Fruit fly (Drosophila melanogaster) whole organism, wandering third instar larva: Measurements from ENCODE around the gene RNaseX25.

Source experiments
- Abd-B ChIP-seq: fragments of >200 bp; optimal IDR thresholded peaks from 2 replicates; lab custom pipeline; 2017; ENCODE audit warnings: missing biosample characterization, missing genetic modification characterization
- CG32264 ChIP-seq: fragments of 200-800 bp; sonication (Bioruptor generic); optimal IDR thresholded peaks from 2 replicates; lab custom pipeline; 2016; ENCODE audit warnings: missing biosample characterization, missing genetic modification characterization
- CG9705 ChIP-seq: fragments of 200-800 bp; sonication (Bioruptor generic); optimal IDR thresholded peaks from 2 replicates; lab custom pipeline; 2018; ENCODE audit warnings: missing biosample characterization, mild to moderate bottlenecking, missing genetic modification characterization
- CrebA ChIP-seq: fragments of 200-800 bp; sonication (Bioruptor generic); optimal IDR thresholded peaks from 2 replicates; lab custom pipeline; 2016; ENCODE audit warnings: missing biosample characterization, mild to moderate bottlenecking, missing genetic modification characterization, borderline replicate concordance
- Dfd ChIP-seq: fragments of >200 bp; optimal IDR thresholded peaks from 2 replicates; lab custom pipeline; 2017; ENCODE audit warnings: missing biosample characterization, missing genetic modification characterization
- Dif ChIP-seq: fragments of 200-275, 200-300 bp; sonication (Bioruptor generic); optimal IDR thresholded peaks from 2 replicates; lab custom pipeline; 2018; ENCODE audit warnings: missing biosample characterization, missing genetic modification characterization; ENCODE audit not compliant: partially characterized antibody
- GATAd ChIP-seq: sonication (Bioruptor generic); optimal IDR thresholded peaks from 2 replicates; lab custom pipeline; 2016; ENCODE audit warnings: missing biosample characterization, missing genetic modification characterization
- HLH106 ChIP-seq: fragments of 200-800 bp; optimal IDR thresholded peaks from 3 replicates; lab custom pipeline; 2019; ENCODE audit warnings: missing biosample characterization, mild to moderate bottlenecking, missing genetic modification characterization, moderate library complexity
- Hnf4 ChIP-seq: fragments of 200-800 bp; sonication (Bioruptor generic); optimal IDR thresholded peaks from 2 replicates; lab custom pipeline; 2016; ENCODE audit warnings: missing biosample characterization, mild to moderate bottlenecking, missing genetic modification characterization
- Hr78 ChIP-seq: fragments of >200 bp; optimal IDR thresholded peaks from 2 replicates; lab custom pipeline; 2017; ENCODE audit warnings: missing biosample characterization, missing genetic modification characterization
- Hr83 ChIP-seq: fragments of 200-300 bp; sonication (Bioruptor generic); optimal IDR thresholded peaks from 2 replicates; lab custom pipeline; 2016; ENCODE audit warnings: missing biosample characterization, mild to moderate bottlenecking, missing genetic modification characterization, moderate library complexity; ENCODE audit not compliant: poor library complexity, severe bottlenecking
- Jra ChIP-seq: sonication (Bioruptor generic); optimal IDR thresholded peaks from 2 replicates; lab custom pipeline; 2016; ENCODE audit warnings: missing biosample characterization, missing genetic modification characterization
- Mio ChIP-seq: sonication (Bioruptor generic); optimal IDR thresholded peaks from 2 replicates; lab custom pipeline; 2016; ENCODE audit warnings: missing biosample characterization, missing genetic modification characterization
- Myc ChIP-seq: fragments of >200 bp; optimal IDR thresholded peaks from 2 replicates; lab custom pipeline; 2017
- N ChIP-seq: fragments of >200 bp; optimal IDR thresholded peaks from 2 replicates; lab custom pipeline; 2018; ENCODE audit warnings: missing biosample characterization, missing external identifiers, missing genetic modification characterization
- OdsH ChIP-seq: fragments of 200-800 bp; sonication (Bioruptor generic); optimal IDR thresholded peaks from 2 replicates; lab custom pipeline; 2016; ENCODE audit warnings: missing biosample characterization, mild to moderate bottlenecking, missing genetic modification characterization
- Rel ChIP-seq, 2 experiments: fragments of 200-800 bp; sonication (Bioruptor generic) in 1 of 2; optimal IDR thresholded peaks; 2 replicates in 1 of 2; 3 replicates in 1 of 2; lab custom pipeline; 2016 to 2019; ENCODE audit warnings: mild to moderate bottlenecking in 2 of 2, missing biosample characterization in 2 of 2, missing genetic modification characterization in 2 of 2, moderate library complexity in 1 of 2
- Sp1 ChIP-seq: fragments of 200-800 bp; sonication (Bioruptor generic); optimal IDR thresholded peaks from 3 replicates; lab custom pipeline; 2019; ENCODE audit warnings: missing biosample characterization, mild to moderate bottlenecking, missing genetic modification characterization, moderate library complexity
- Vsx2 ChIP-seq: fragments of 200-300, 225-300 bp; sonication (Bioruptor generic); optimal IDR thresholded peaks from 2 replicates; lab custom pipeline; 2018; ENCODE audit warnings: missing biosample characterization, missing genetic modification characterization; ENCODE audit not compliant: partially characterized antibody
- br ChIP-seq: fragments of 200-800 bp; sonication (Bioruptor generic); optimal IDR thresholded peaks from 2 replicates; lab custom pipeline; 2016; ENCODE audit warnings: missing biosample characterization, missing genetic modification characterization
- brk ChIP-seq: fragments of 200-800 bp; sonication (Bioruptor generic); optimal IDR thresholded peaks from 2 replicates; lab custom pipeline; 2016; ENCODE audit warnings: missing biosample characterization, mild to moderate bottlenecking, missing genetic modification characterization
- dl ChIP-seq, 2 experiments: fragments of 175-275, 200-275 bp in 1 of 2; fragments of 200-275 bp in 1 of 2; sonication (Bioruptor generic); optimal IDR thresholded peaks; lab custom pipeline; 2018; ENCODE audit warnings: mild to moderate bottlenecking in 2 of 2, missing biosample characterization in 2 of 2, missing genetic modification characterization in 2 of 2, moderate library complexity in 2 of 2; ENCODE audit not compliant: partially characterized antibody in 2 of 2, insufficient read depth in 1 of 2
- dmrt93B ChIP-seq: fragments of 200-800 bp; sonication (Bioruptor generic); optimal IDR thresholded peaks from 2 replicates; lab custom pipeline; 2018; ENCODE audit warnings: missing biosample characterization, mild to moderate bottlenecking, missing genetic modification characterization
- dsf ChIP-seq: sonication (Bioruptor generic); optimal IDR thresholded peaks from 2 replicates; lab custom pipeline; 2016; ENCODE audit warnings: missing biosample characterization, missing genetic modification characterization, borderline replicate concordance
- ey ChIP-seq: fragments of 200-800 bp; sonication (Bioruptor generic); optimal IDR thresholded peaks from 2 replicates; lab custom pipeline; 2016; ENCODE audit warnings: missing biosample characterization, missing genetic modification characterization
- foxo ChIP-seq, 2 experiments: fragments of 200-800 bp; sonication (Bioruptor generic); optimal IDR thresholded peaks; 2 replicates in 1 of 2; 3 replicates in 1 of 2; lab custom pipeline; 2016 to 2017; ENCODE audit warnings: missing biosample characterization in 2 of 2, missing genetic modification characterization in 2 of 2
- fru ChIP-seq: fragments of 200-800 bp; sonication (Bioruptor generic); optimal IDR thresholded peaks from 3 replicates; lab custom pipeline; 2016; ENCODE audit warnings: missing biosample characterization, mild to moderate bottlenecking, missing genetic modification characterization
- h ChIP-seq: fragments of 200-800 bp; sonication (Bioruptor generic); optimal IDR thresholded peaks from 3 replicates; lab custom pipeline; 2016; ENCODE audit warnings: missing biosample characterization, mild to moderate bottlenecking, missing genetic modification characterization
- jim ChIP-seq: fragments of 175-275, 200-325 bp; sonication (Bioruptor generic); optimal IDR thresholded peaks from 2 replicates; lab custom pipeline; 2016; ENCODE audit warnings: missing biosample characterization, mild to moderate bottlenecking, missing genetic modification characterization
- lola ChIP-seq: fragments of >200 bp; optimal IDR thresholded peaks from 2 replicates; lab custom pipeline; 2017; ENCODE audit warnings: missing biosample characterization, missing genetic modification characterization
- pan ChIP-seq: fragments of >200 bp; optimal IDR thresholded peaks from 2 replicates; lab custom pipeline; 2017
- psq ChIP-seq: fragments of 200-800 bp; sonication (Bioruptor generic); optimal IDR thresholded peaks from 3 replicates; lab custom pipeline; 2017; ENCODE audit warnings: missing biosample characterization, mild to moderate bottlenecking, missing genetic modification characterization, moderate library complexity
- rgr ChIP-seq: fragments of 200-800 bp; sonication (Bioruptor generic); optimal IDR thresholded peaks from 3 replicates; lab custom pipeline; 2016; ENCODE audit warnings: missing biosample characterization, mild to moderate bottlenecking, missing genetic modification characterization
- sage ChIP-seq: fragments of 200-800 bp; sonication (Bioruptor generic); optimal IDR thresholded peaks from 2 replicates; lab custom pipeline; 2016; ENCODE audit warnings: missing biosample characterization, mild to moderate bottlenecking, missing genetic modification characterization
- sv ChIP-seq: fragments of 200-800 bp; sonication (Bioruptor generic); optimal IDR thresholded peaks from 3 replicates; lab custom pipeline; 2016; ENCODE audit warnings: missing biosample characterization, missing genetic modification characterization
- tai ChIP-seq: sonication (Bioruptor generic); optimal IDR thresholded peaks from 2 replicates; lab custom pipeline; 2016; ENCODE audit warnings: missing biosample characterization, missing genetic modification characterization
- usp ChIP-seq: fragments of >200 bp; optimal IDR thresholded peaks from 2 replicates; lab custom pipeline; 2017; ENCODE audit warnings: missing biosample characterization, missing genetic modification characterization
- woc ChIP-seq: sonication (Bioruptor generic); optimal IDR thresholded peaks from 2 replicates; lab custom pipeline; 2016; ENCODE audit warnings: missing biosample characterization, mild to moderate bottlenecking, missing genetic modification characterization

The RNaseX25 gene

dm6 chr3L:7990256-7990655 lies 19.9 kb downstream of the RNaseX25 start:
- no peak for TF ChIP-seq pan (lab: Kevin White, UChicago)
- no peak for TF ChIP-seq Sp1
- TF ChIP-seq jim (GFP tag; lab: Kevin White, UChicago) = no peak

dm6 chr3L:7992854-7993253 lies 22.5 kb downstream of the RNaseX25 start:
- TF ChIP-seq Rel (GFP tag; optimal IDR thresholded peaks at IDR 0.05; lab: Kevin White, UChicago) (no peak), Rel (tag; optimal IDR thresholded peaks at IDR 0.05; lab: Kevin White, UChicago) (peak; percentile 11), Dfd (no peak)

dm6 chr3L:7993570-7994319 lies 23.4 kb downstream of the RNaseX25 start:
- TF ChIP-seq h (GFP tag; lab: Kevin White, UChicago) = peak; percentile 67
- TF ChIP-seq dl (GFP tag; optimal IDR thresholded peaks at IDR 0.05; lab: Kevin White, UChicago; ENCODE audit: insufficient read depth in 1 of 2, partially characterized antibody in 2 of 2) = peak in 1 of 2 experiments; percentile 36
- TF ChIP-seq Jra (GFP tag; lab: Kevin White, UChicago) = no peak
- peak; percentile 65 for TF ChIP-seq psq
- TF ChIP-seq tai (GFP tag; lab: Kevin White, UChicago) = peak; percentile 2
- TF ChIP-seq usp (GFP tag; lab: Kevin White, UChicago) = no peak
- no peak for TF ChIP-seq GATAd (GFP tag; lab: Kevin White, UChicago)
- peak; percentile 28 for TF ChIP-seq sage (GFP tag; lab: Kevin White, UChicago)
- TF ChIP-seq Dif (GFP tag; lab: Kevin White, UChicago) = no peak
- TF ChIP-seq foxo (GFP tag; optimal IDR thresholded peaks at IDR 0.05; lab: Kevin White, UChicago) = peak; percentile 38 to 56
- no peak for TF ChIP-seq CG32264 (GFP tag; lab: Kevin White, UChicago)
- TF ChIP-seq Hr83 (GFP tag; lab: Kevin White, UChicago) = no peak
- TF ChIP-seq dsf = no peak
- no peak for TF ChIP-seq Hr78 (GFP tag; lab: Kevin White, UChicago)
- TF ChIP-seq br (GFP tag; lab: Kevin White, UChicago) = peak; percentile 31
- peak; percentile 39 for TF ChIP-seq OdsH
- peak; percentile 78 for TF ChIP-seq Sp1
- TF ChIP-seq Myc (lab: Kevin White, UChicago) = no peak
- no peak for TF ChIP-seq Mio (GFP tag; lab: Kevin White, UChicago)
- no peak for TF ChIP-seq pan (lab: Kevin White, UChicago)
- TF ChIP-seq CG9705 (GFP tag; lab: Kevin White, UChicago) = peak; percentile 1
- peak; percentile 51 for TF ChIP-seq dmrt93B (GFP tag; lab: Kevin White, UChicago)
- TF ChIP-seq ey (GFP tag; lab: Kevin White, UChicago) = peak; percentile 8
- TF ChIP-seq Vsx2 = peak; percentile 50
- peak; percentile 81 for TF ChIP-seq woc (GFP tag; lab: Kevin White, UChicago)
- peak; percentile 41 for TF ChIP-seq rgr (GFP tag; lab: Kevin White, UChicago)
- TF ChIP-seq sv (GFP tag; lab: Kevin White, UChicago) = no peak
- peak; percentile 68 for TF ChIP-seq HLH106 (tag; lab: Kevin White, UChicago)
- peak; percentile 0 for TF ChIP-seq brk (GFP tag; lab: Kevin White, UChicago)
- TF ChIP-seq Abd-B (GFP tag; lab: Kevin White, UChicago) = no peak
- TF ChIP-seq jim (GFP tag; lab: Kevin White, UChicago) = peak; percentile 70
- no peak for TF ChIP-seq N
- TF ChIP-seq CrebA (GFP tag; lab: Kevin White, UChicago) = peak; percentile 60
- TF ChIP-seq lola (GFP tag; lab: Kevin White, UChicago) = no peak
- peak; percentile 67 for TF ChIP-seq fru (GFP tag; lab: Kevin White, UChicago)
- TF ChIP-seq Hnf4 (GFP tag; lab: Kevin White, UChicago) = no peak
- peak; percentile 41 for TF ChIP-seq Rel (GFP tag; optimal IDR thresholded peaks at IDR 0.05; lab: Kevin White, UChicago)
- peak; percentile 82 for TF ChIP-seq Rel (tag; optimal IDR thresholded peaks at IDR 0.05; lab: Kevin White, UChicago)
- no peak for TF ChIP-seq Dfd
- TF ChIP-seq, all 38 proteins: peak for 21
